Worm (Caenorhabditis elegans): ENCODE results near the gene T28C12.2.

DNA sequence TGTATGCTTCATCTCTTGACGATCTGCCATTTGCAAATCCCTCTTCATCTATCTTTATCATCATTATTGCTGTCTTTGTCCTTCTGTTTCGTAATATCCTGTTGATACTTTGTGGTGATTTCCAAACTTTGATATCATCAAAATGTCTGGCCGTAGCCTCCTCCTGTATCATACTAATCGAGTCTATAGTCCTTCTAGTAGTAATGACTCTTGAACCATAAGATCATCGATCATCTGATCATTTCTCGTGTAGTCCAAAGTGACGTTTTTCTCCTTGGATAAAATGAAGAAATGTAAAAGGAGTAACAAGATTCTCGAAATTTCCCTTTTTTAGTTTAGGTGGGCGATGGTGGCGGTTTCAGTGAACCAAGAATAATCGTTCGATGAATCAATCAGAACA, 9.6 kb upstream of the T28C12.2 start:
- TF ChIP-seq ama-1 (optimal IDR thresholded peaks at IDR 0.05) = no peak
- TF ChIP-seq snpc-4 (tag; optimal IDR thresholded peaks at IDR 0.05) = no peak
- TF ChIP-seq skn-1 (tag; optimal IDR thresholded peaks at IDR 0.05) = no peak
- no peak for TF ChIP-seq unc-39 (tag; optimal IDR thresholded peaks at IDR 0.05)
- TF ChIP-seq lin-11 (tag; optimal IDR thresholded peaks at IDR 0.05) = no peak
- no peak for TF ChIP-seq alr-1 (tag; optimal IDR thresholded peaks at IDR 0.05)
- no peak for TF ChIP-seq ceh-16 (tag; optimal IDR thresholded peaks at IDR 0.05)

Data from whole organism, L2 larva.